Worm (Caenorhabditis elegans): ENCODE measurements around the gene sup-26.
A peak's percentile ranks its signal among the peaks of the same experiment; 100 is the strongest.

Gene sup-26

DNA sequence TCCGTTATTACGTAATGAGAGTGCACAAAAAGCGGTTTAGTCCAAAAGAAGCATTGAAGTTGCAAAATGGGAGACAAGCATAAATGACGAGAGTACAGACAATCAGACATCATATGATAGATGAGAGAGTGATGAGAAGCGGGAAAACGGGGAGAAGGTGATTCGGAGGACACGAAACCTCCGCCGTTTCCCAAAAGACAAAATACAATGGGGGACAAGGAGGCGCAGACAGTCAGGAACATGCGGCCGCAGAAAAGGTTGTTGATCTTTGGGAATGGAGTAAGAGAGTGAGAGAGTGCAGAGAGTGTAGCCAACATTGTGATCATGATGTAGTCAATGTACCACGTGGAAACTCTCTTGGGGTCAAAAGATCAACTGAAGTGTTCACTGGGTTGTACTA, 42.4 kb downstream of the sup-26 start (continued):
- TF ChIP-seq che-1 (tag; optimal IDR thresholded peaks at IDR 0.05), result no peak
- no peak for TF ChIP-seq ceh-24 (tag; optimal IDR thresholded peaks at IDR 0.05)
- peak; percentile 59 for TF ChIP-seq unc-42 (tag; optimal IDR thresholded peaks at IDR 0.05)
- TF ChIP-seq lim-6 (tag; optimal IDR thresholded peaks at IDR 0.05), result peak; percentile 27
- TF ChIP-seq fkh-6 (tag; optimal IDR thresholded peaks at IDR 0.05), result no peak
- no peak for TF ChIP-seq pha-2 (tag; optimal IDR thresholded peaks at IDR 0.05)
- no peak for TF ChIP-seq pat-9 (tag; optimal IDR thresholded peaks at IDR 0.05)
- TF ChIP-seq ceh-30 (tag; optimal IDR thresholded peaks at IDR 0.05), result peak; percentile 57
- TF ChIP-seq ceh-6 (GFP tag; optimal IDR thresholded peaks at IDR 0.05), result no peak
- TF ChIP-seq K02D7.2 (tag; optimal IDR thresholded peaks at IDR 0.05), result no peak
- no peak for TF ChIP-seq fkh-10 (GFP tag; optimal IDR thresholded peaks at IDR 0.05)
- no peak for TF ChIP-seq odd-2 (tag; optimal IDR thresholded peaks at IDR 0.05)
- no peak for TF ChIP-seq ceh-9 (tag; optimal IDR thresholded peaks at IDR 0.05)
- no peak for TF ChIP-seq madf-2 (tag; optimal IDR thresholded peaks at IDR 0.05)
- TF ChIP-seq pqm-1 (tag; optimal IDR thresholded peaks at IDR 0.05), result peak; percentile 81
- no peak for TF ChIP-seq C38D4.7 (GFP tag; optimal IDR thresholded peaks at IDR 0.05)
- no peak for TF ChIP-seq pha-4 (tag; optimal IDR thresholded peaks at IDR 0.05)
- peak; percentile 92 for TF ChIP-seq rnt-1 (tag; optimal IDR thresholded peaks at IDR 0.05)
- TF ChIP-seq pag-3 (tag; optimal IDR thresholded peaks at IDR 0.05; ENCODE audit: borderline replicate concordance), result no peak
- no peak for TF ChIP-seq hlh-6 (tag; optimal IDR thresholded peaks at IDR 0.05)
- no peak for TF ChIP-seq ttx-3 (tag; optimal IDR thresholded peaks at IDR 0.05)
- TF ChIP-seq tbx-2 (tag; optimal IDR thresholded peaks at IDR 0.05), result peak; percentile 84
- no peak for TF ChIP-seq sox-4 (tag; optimal IDR thresholded peaks at IDR 0.05)
- no peak for TF ChIP-seq hlh-13 (GFP tag; optimal IDR thresholded peaks at IDR 0.05)
- peak; percentile 91 for TF ChIP-seq nhr-11 (tag; optimal IDR thresholded peaks at IDR 0.05)
- TF ChIP-seq ceh-14 (tag; optimal IDR thresholded peaks at IDR 0.05), result peak; percentile 65
- TF ChIP-seq ceh-45 (GFP tag; IDR thresholded peaks at IDR 0.05), result no peak
- TF ChIP-seq ceh-2 (tag; optimal IDR thresholded peaks at IDR 0.05), result no peak
- TF ChIP-seq ceh-18 (tag; optimal IDR thresholded peaks at IDR 0.05), result peak; percentile 93
- TF ChIP-seq nfya-1 (tag; optimal IDR thresholded peaks at IDR 0.05), result peak; percentile 83

DNA sequence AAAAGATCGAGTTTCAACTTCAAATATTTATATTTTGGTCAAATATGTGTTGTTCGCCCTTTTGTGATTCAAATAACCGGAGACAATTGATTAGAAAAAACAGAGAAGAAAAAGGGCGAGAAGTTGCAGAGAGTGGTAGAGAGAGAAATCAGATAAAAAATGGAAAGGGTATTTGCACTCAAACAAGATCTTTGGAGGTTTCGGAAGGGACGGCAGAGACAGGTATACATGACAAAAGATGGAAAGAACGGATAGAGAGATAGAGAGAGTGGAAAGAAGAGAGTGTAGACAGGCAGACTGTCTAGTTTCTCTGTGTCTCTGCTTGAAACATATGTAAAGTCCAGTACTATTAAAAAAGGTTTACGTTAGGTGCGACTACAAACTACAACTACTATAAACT, 43.8 kb downstream of the sup-26 start:
- TF ChIP-seq ceh-19 (GFP tag; optimal IDR thresholded peaks at IDR 0.05) (no peak), tbx-2 (tag; optimal IDR thresholded peaks at IDR 0.05) (peak; percentile 24)

DNA sequence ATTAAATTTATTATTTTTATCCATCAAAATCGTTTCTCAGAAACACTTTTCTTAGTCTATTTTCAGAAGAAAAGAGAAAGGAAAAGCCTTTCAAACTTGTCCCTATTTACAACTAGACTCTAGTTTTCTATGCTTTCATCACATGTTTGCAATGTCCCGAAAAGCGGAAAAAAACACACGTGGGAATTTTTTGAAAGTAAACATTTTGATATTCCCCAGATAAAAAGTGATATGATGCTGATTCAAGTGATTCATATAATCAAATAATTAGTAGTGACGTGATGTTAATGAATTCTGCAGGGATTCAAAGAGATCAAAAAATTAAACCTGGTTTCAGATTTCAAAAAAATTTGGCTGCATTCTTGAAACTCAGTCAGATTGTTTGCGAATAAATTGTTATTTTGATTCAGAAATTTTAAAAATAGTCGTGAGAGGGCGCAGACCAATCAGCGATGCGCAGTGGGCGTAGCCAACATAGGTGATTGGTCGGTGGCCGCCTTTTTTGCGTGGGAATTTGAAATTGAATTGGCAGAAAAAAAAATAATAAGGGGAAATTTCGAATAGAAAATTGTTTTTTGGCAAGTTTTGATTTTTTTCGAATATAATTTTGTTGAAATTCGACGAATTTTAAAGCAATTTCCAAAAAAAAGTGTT, 45.3 kb downstream of the sup-26 start:
- no peak for TF ChIP-seq rnt-1 (tag; optimal IDR thresholded peaks at IDR 0.05)
- no peak for TF ChIP-seq K02D7.2 (tag; optimal IDR thresholded peaks at IDR 0.05)
- TF ChIP-seq hlh-15 (tag; optimal IDR thresholded peaks at IDR 0.05), result no peak
- TF ChIP-seq unc-86 (tag; optimal IDR thresholded peaks at IDR 0.05), result no peak
- peak; percentile 88 for TF ChIP-seq nfya-1 (tag; optimal IDR thresholded peaks at IDR 0.05)
- no peak for TF ChIP-seq T23F11.4 (GFP tag; optimal IDR thresholded peaks at IDR 0.05)
- TF ChIP-seq lim-6 (tag; optimal IDR thresholded peaks at IDR 0.05), result no peak
- TF ChIP-seq gmeb-2 (tag; optimal IDR thresholded peaks at IDR 0.05), result no peak

DNA sequence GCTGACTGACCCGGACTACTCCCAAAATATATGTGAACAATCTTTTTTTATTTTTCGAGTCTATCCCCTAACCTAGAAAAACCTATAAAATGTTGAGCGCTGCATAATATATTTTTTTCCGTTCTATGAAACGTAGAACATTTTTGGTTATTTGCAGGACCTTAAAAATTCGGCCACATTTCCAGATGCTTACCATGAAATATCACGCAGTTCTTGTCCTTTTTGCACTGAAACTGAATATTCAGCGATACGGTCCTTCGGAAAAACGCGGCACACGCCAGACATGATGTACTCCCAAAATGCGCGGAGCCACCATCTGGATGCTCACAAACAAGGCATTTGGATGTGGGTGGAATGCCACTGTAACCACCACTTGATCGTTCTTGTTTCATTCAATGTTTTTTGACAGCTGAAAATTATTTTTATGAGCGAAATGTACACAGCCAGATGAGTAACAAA, 47.2 kb downstream of the sup-26 start, which contains the start of gene nhr-20:
Gene nhr-20, minus strand, starts transcription at position 409 of the 459 bp plus-strand sequence.
- TF ChIP-seq madf-2 (tag; optimal IDR thresholded peaks at IDR 0.05) (no peak), unc-55 (GFP tag; optimal IDR thresholded peaks at IDR 0.05) (no peak), ceh-31 (tag; optimal IDR thresholded peaks at IDR 0.05) (no peak), pax-1 (tag; optimal IDR thresholded peaks at IDR 0.05) (no peak), hlh-30 (tag; optimal IDR thresholded peaks at IDR 0.05; ENCODE audit: insufficient read depth) (no peak), ceh-14 (tag; optimal IDR thresholded peaks at IDR 0.05) (no peak), sdc-2 (tag; optimal IDR thresholded peaks at IDR 0.05) (no peak), odd-2 (tag; optimal IDR thresholded peaks at IDR 0.05) (no peak), tbx-2 (tag; optimal IDR thresholded peaks at IDR 0.05) (no peak), nhr-232 (tag; optimal IDR thresholded peaks at IDR 0.05) (no peak), pros-1 (tag; optimal IDR thresholded peaks at IDR 0.05) (no peak), hlh-6 (tag; optimal IDR thresholded peaks at IDR 0.05) (no peak), tbx-7 (tag; optimal IDR thresholded peaks at IDR 0.05) (no peak), dve-1 (tag; optimal IDR thresholded peaks at IDR 0.05) (no peak), syd-9 (tag; optimal IDR thresholded peaks at IDR 0.05) (no peak)

Data from whole organism, late embryonic.